Worm (Caenorhabditis elegans) whole organism, dauer: ENCODE measurements around the gene F38C2.4.

Source experiments
- unc-62 ChIP-seq: sonication (generic microtip); optimal IDR thresholded peaks from 2 replicates; lab custom pipeline; 2017; ENCODE audit warnings: missing biosample characterization, missing genetic modification reagents, missing genetic modification characterization

The F38C2.4 gene

ce11 chrIV:16270955-16271354 is at the start of gene F38C2.4:
TSS of gene F38C2.4 (plus strand) at chrIV:16271255.
- TF ChIP-seq unc-62 (GFP tag; lab: Kevin White, UChicago), result no peak

DNA sequence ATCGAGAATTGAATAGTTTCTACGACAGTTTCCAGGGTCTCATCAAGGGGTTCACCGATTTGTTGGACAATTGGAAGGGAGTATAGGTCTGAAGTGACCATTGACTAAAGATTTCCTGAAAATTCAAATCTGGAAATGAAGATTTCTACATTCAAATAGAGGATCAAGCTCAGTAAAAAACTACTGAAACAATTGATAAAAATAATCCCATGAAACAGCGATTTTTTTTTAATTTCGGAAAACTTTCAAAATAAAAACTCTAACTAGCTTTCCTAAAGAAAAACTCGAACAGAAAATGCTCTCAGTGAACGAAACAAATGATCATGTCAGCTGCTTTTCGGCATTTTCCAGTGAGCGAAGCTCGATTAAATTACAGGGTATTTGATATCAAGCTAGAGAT is 49.5 kb upstream of the F38C2.4 start, which contains the start of gene srv-11:
TSS of gene srv-11 (minus strand) at position 101 of the 400 bp plus-strand sequence.
- TF ChIP-seq unc-62 (GFP tag; lab: Kevin White, UChicago), result no peak

DNA sequence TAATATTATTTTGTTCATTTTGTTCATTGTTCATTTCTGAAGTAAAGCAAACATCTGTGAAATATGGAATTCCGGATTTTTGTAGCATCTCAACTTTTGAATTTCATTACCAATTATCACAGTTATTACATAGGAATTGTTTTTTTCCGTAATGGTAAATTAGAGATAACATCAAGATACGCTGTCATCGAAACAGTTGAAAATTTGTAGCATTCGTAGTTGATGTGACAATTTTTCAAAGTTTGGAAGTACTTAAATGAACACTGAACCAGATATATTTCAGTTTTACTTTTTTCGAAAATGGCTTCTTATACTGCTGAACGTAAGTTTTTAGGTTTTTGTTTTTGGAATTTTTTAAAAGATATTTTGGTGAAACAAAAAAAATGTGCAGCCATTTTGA is 45.3 kb upstream of the F38C2.4 start, which contains the start of gene H25K10.4:
TSS of gene H25K10.4 (plus strand) at position 301 of the 400 bp plus-strand sequence.
- no peak for TF ChIP-seq unc-62 (GFP tag; lab: Kevin White, UChicago)

DNA sequence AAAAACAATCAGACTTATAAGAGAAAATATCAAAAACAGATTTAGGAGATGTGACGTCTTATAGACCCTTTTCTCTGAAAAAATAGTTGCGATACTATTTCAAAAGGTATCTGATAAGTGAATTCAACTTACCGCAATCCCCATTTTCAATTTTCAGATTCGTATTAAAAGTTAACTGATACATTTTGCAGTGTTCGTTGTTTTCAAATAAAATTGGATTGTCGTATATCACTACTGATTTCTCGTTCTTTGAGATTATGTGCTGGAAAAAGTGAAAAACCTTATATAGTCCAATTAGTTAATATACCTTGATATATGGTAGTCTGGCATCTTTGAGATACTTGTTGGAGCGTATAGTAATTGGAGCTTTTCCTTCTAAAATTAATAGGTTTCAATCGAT is 40.6 kb upstream of the F38C2.4 start:
- TF ChIP-seq unc-62 (GFP tag; lab: Kevin White, UChicago), result no peak

ce11 chrIV:16233028-16233427 is 38.0 kb upstream of the F38C2.4 start, which contains the start of the genes hpa-1 and irld-39:
TSS of gene hpa-1 (minus strand) at chrIV:16233128.
TSS of gene irld-39 (plus strand) at chrIV:16233148.
- no peak for TF ChIP-seq unc-62 (GFP tag; lab: Kevin White, UChicago)

- no peak for TF ChIP-seq unc-62 (GFP tag; lab: Kevin White, UChicago)
Observed at ce11 chrIV:16236827-16237226, 34.2 kb upstream of the F38C2.4 start.

- no peak for TF ChIP-seq unc-62 (GFP tag; lab: Kevin White, UChicago)
Observed at ce11 chrIV:16238555-16238954, 32.5 kb upstream of the F38C2.4 start, which contains the start of gene srw-61. TSS of gene srw-61 (minus strand) at chrIV:16238655.

DNA sequence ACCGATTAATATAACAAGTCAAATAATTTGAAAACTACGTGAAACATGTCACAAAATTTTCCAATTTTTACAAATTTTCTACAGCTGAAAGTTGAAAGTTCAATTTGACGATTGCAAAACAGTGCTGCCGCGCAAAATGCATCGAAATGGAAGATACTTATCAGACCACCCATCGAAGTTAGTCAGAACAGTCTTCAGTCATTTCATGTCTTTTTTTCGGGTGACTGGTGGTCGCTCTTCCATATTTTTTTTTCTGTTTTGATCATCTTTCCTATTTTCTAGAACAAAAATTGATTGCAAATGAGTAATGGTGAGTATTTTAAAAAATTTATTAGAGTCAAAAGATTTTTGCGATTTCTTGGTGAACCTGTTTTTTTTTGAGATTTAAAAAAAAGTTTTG is 23.9 kb upstream of the F38C2.4 start, which contains the start of gene F38C2.1:
TSS of gene F38C2.1 (plus strand) at position 301 of the 400 bp plus-strand sequence.
- no peak for TF ChIP-seq unc-62 (GFP tag; lab: Kevin White, UChicago)

- TF ChIP-seq unc-62 (GFP tag; lab: Kevin White, UChicago), result no peak
Observed at ce11 chrIV:16254464-16254863, 16.6 kb upstream of the F38C2.4 start, which contains the start of gene hlh-17. TSS of gene hlh-17 (plus strand) at chrIV:16254764.

DNA sequence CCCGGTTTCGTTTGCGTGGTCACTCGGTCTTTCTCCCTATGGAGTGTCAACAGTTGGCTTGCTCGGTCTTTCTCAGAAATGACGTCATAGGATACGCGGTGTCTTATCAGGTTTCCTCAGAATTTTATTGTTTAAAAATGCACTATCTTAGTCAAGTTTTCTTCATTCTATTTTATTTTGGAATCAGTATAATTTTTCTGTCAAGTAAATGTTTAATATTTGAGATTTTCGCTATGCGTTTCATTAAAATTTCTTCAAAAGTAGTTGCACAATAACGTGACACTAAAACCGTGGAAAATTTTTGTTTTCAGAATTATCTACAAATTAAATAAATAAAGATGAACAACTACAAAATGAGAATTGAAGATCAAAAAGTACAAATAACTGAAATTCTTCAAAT is 13.7 kb upstream of the F38C2.4 start, which contains the start of gene hlh-31:
TSS of gene hlh-31 (plus strand) at position 301 of the 400 bp plus-strand sequence.
- TF ChIP-seq unc-62 (GFP tag; lab: Kevin White, UChicago), result no peak

DNA sequence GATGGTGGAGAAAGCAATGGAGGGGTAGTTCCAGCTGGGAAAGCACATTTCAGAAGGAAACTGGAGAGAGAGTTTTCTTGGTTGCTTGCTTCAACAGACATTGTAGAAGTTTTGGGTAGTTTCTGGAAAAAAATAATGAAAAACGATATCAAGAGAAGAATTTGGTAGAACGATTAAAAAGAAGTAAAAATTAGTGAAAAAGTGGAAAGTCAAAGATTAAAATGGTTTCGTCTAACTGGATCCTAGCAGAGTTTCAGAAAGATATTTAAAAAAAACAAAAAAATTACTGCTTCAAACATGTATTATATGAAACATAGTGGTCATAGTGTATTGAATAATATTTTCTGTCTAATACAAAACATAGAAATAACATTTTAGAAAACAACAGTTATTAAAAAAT is 6.2 kb downstream of the F38C2.4 start, which contains the start of gene F38C2.7:
TSS of gene F38C2.7 (minus strand) at position 101 of the 400 bp plus-strand sequence.
- TF ChIP-seq unc-62 (GFP tag; lab: Kevin White, UChicago), result no peak

- no peak for TF ChIP-seq unc-62 (GFP tag; lab: Kevin White, UChicago)
Observed at ce11 chrIV:16277902-16278301, 6.8 kb downstream of the F38C2.4 start, which contains the start of gene ccch-2. TSS of gene ccch-2 (plus strand) at chrIV:16278202.

- TF ChIP-seq unc-62 (GFP tag; lab: Kevin White, UChicago), result no peak
Observed at ce11 chrIV:16280614-16281013, 9.6 kb downstream of the F38C2.4 start, which contains the start of gene clec-191. TSS of gene clec-191 (minus strand) at chrIV:16280714.

DNA sequence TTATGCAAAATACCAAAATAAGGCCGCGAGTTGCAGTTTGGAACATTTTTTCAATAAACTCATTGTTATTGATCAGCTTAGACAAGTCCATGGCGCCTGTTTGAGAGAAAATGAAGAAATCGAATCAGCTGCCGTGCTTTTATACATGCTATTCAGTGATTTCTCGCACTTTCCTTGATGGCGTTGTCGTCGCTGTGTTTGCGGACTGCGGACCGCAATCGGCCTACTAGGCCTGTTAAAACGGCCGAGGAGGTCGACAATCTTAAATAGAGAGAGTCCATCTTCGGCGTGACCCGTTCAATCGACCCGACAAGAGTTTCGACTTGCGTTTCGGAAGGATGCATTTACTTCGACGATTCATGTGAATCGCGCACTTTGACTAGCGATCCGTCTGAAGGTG is 19.7 kb downstream of the F38C2.4 start, which contains the start of gene srz-75:
TSS of gene srz-75 (minus strand) at position 101 of the 400 bp plus-strand sequence.
- no peak for TF ChIP-seq unc-62 (GFP tag; lab: Kevin White, UChicago)

ce11 chrIV:16293889-16294288 is 22.8 kb downstream of the F38C2.4 start:
- TF ChIP-seq unc-62 (GFP tag; lab: Kevin White, UChicago), result no peak

ce11 chrIV:16298851-16299250 is 27.8 kb downstream of the F38C2.4 start, which contains the start of gene srz-72:
TSS of gene srz-72 (plus strand) at chrIV:16299151.
- TF ChIP-seq unc-62 (GFP tag; lab: Kevin White, UChicago), result no peak

DNA sequence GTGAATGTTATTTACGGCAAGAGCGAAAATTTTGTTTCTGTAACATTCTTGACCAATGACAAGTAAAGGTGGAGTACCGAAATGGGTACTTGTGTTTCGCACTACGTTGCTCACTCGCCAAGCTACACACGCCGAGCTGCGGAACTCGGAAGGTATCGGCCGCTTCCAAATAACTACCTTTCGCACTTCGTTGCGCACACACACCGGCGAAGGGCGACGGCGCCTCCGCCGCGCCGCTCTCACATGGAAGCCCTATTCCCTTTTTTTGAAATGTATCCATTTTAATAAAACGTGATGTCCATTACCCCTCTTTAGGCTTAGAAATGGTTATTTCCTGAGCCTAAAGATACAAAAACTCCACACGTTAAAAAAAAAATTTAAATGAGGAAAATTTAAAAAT is 35.9 kb downstream of the F38C2.4 start:
- no peak for TF ChIP-seq unc-62 (GFP tag; lab: Kevin White, UChicago)
